Fruit fly (Drosophila melanogaster) whole organism, adult: ENCODE measurements around the gene CG34028.

Experiments
- CG11617 ChIP-seq: fragments of 200-800 bp; sonication (Bioruptor generic); optimal IDR thresholded peaks from 2 replicates; lab custom pipeline; 2017; ENCODE audit warnings: mild to moderate bottlenecking, missing biosample characterization, missing genetic modification reagents, missing genetic modification characterization
- CG12768 ChIP-seq: fragments of 200-800 bp; sonication (Bioruptor generic); optimal IDR thresholded peaks from 2 replicates; lab custom pipeline; 2017; ENCODE audit warnings: missing biosample characterization, missing genetic modification characterization, mild to moderate bottlenecking, moderate library complexity, missing genetic modification reagents
- CG14711 ChIP-seq: fragments of 200-800 bp; sonication (Bioruptor generic); optimal IDR thresholded peaks from 2 replicates; lab custom pipeline; 2018; ENCODE audit warnings: missing biosample characterization, mild to moderate bottlenecking, missing genetic modification characterization, moderate library complexity
- CG1620 ChIP-seq: fragments of 200-800 bp; sonication (Bioruptor generic); optimal IDR thresholded peaks from 2 replicates; lab custom pipeline; 2016; ENCODE audit warnings: missing biosample characterization, missing genetic modification characterization
- CG33017 ChIP-seq: fragments of 200-800 bp; sonication (Bioruptor generic); optimal IDR thresholded peaks from 2 replicates; lab custom pipeline; 2018; ENCODE audit warnings: missing biosample characterization, mild to moderate bottlenecking, missing genetic modification characterization, moderate library complexity
- CG5204 ChIP-seq: fragments of 200-800 bp; sonication (Bioruptor generic); optimal IDR thresholded peaks from 2 replicates; lab custom pipeline; 2016; ENCODE audit warnings: missing biosample characterization, missing genetic modification characterization
- CG7045 ChIP-seq: fragments of 200-800 bp; sonication (Bioruptor generic); optimal IDR thresholded peaks from 2 replicates; lab custom pipeline; 2017; ENCODE audit warnings: missing biosample characterization, mild to moderate bottlenecking, missing genetic modification characterization
- CG7101 ChIP-seq: fragments of 200-800 bp; sonication (Bioruptor generic); optimal IDR thresholded peaks from 2 replicates; lab custom pipeline; 2018; ENCODE audit warnings: missing biosample characterization, mild to moderate bottlenecking, missing genetic modification characterization, moderate library complexity
- Clk ChIP-seq: fragments of 200-800 bp; sonication (Bioruptor generic); optimal IDR thresholded peaks from 2 replicates; lab custom pipeline; 2017; ENCODE audit warnings: missing biosample characterization, missing genetic modification characterization
- Crg-1 ChIP-seq: fragments of 200-800 bp; sonication (Bioruptor generic); optimal IDR thresholded peaks from 2 replicates; lab custom pipeline; 2016; ENCODE audit warnings: missing biosample characterization, missing genetic modification characterization
- Hr96 ChIP-seq: fragments of 200-800 bp; sonication (Bioruptor generic); optimal IDR thresholded peaks from 2 replicates; lab custom pipeline; 2016; ENCODE audit warnings: missing biosample characterization, missing genetic modification characterization
- Mnt ChIP-seq: fragments of 200-800 bp; sonication (Bioruptor generic); optimal IDR thresholded peaks from 2 replicates; lab custom pipeline; 2016; ENCODE audit warnings: missing biosample characterization, mild to moderate bottlenecking, missing genetic modification characterization
- bab1 ChIP-seq: fragments of 200-800 bp; sonication (Bioruptor generic); optimal IDR thresholded peaks from 3 replicates; lab custom pipeline; 2019; ENCODE audit warnings: missing biosample characterization, mild to moderate bottlenecking, missing genetic modification characterization, moderate library complexity
- cic ChIP-seq: fragments of 200-800 bp; sonication (Bioruptor generic); optimal IDR thresholded peaks from 2 replicates; lab custom pipeline; 2017; ENCODE audit warnings: missing biosample characterization, mild to moderate bottlenecking, missing genetic modification characterization, moderate library complexity
- cnc ChIP-seq, 2 experiments: fragments of >200 bp; optimal IDR thresholded peaks; 2 replicates each; lab custom pipeline; 2017
- kay ChIP-seq: fragments of 200-800 bp; sonication (Bioruptor generic); peaks from one replicate; lab custom pipeline; 2016; ENCODE audit warnings: missing biosample characterization, missing genetic modification characterization, borderline replicate concordance
- ovo ChIP-seq: fragments of 200-800 bp; sonication (Bioruptor generic); optimal IDR thresholded peaks from 2 replicates; lab custom pipeline; 2016; ENCODE audit warnings: missing biosample characterization, missing genetic modification characterization
- pad ChIP-seq: fragments of 200-800 bp; sonication (Bioruptor generic); optimal IDR thresholded peaks from 3 replicates; lab custom pipeline; 2017; ENCODE audit warnings: missing biosample characterization, missing genetic modification characterization, mild to moderate bottlenecking, moderate library complexity, missing genetic modification reagents
- tj ChIP-seq: fragments of 200-800 bp; sonication (Bioruptor generic); optimal IDR thresholded peaks from 3 replicates; lab custom pipeline; 2017; ENCODE audit warnings: missing biosample characterization, mild to moderate bottlenecking, missing genetic modification characterization, moderate library complexity
- toe ChIP-seq: fragments of 200-800 bp; sonication (Bioruptor generic); optimal IDR thresholded peaks from 2 replicates; lab custom pipeline; 2016; ENCODE audit warnings: missing biosample characterization, missing genetic modification characterization

Gene CG34028

dm6 chrX:9474115-9474514 lies 37.2 kb upstream of the CG34028 start:
- no peak for TF ChIP-seq CG12768 (GFP tag; lab: Kevin White, UChicago)
- no peak for TF ChIP-seq cnc (optimal IDR thresholded peaks at IDR 0.05; lab: Kevin White, UChicago)
- TF ChIP-seq CG1620 (GFP tag; lab: Kevin White, UChicago): no peak
- TF ChIP-seq tj (GFP tag; lab: Kevin White, UChicago): no peak
- TF ChIP-seq toe (GFP tag; lab: Kevin White, UChicago): no peak
- no peak for TF ChIP-seq kay (GFP tag; lab: Kevin White, UChicago)
- no peak for TF ChIP-seq CG5204 (GFP tag; lab: Kevin White, UChicago)
- no peak for TF ChIP-seq CG11617 (GFP tag; lab: Kevin White, UChicago)
- no peak for TF ChIP-seq Mnt (GFP tag; lab: Kevin White, UChicago)
- no peak for TF ChIP-seq CG7101
- TF ChIP-seq CG14711 (tag; lab: Kevin White, UChicago): no peak
- no peak for TF ChIP-seq pad (GFP tag; lab: Kevin White, UChicago)
- no peak for TF ChIP-seq CG33017 (tag; lab: Kevin White, UChicago)
- no peak for TF ChIP-seq bab1 (GFP tag; lab: Kevin White, UChicago)
- no peak for TF ChIP-seq Clk (GFP tag; lab: Kevin White, UChicago)
- TF ChIP-seq ovo (GFP tag; lab: Kevin White, UChicago): no peak

dm6 chrX:9476908-9477307 lies 34.4 kb upstream of the CG34028 start:
- TF ChIP-seq Crg-1: no peak
- no peak for TF ChIP-seq CG7101
- TF ChIP-seq tj (GFP tag; lab: Kevin White, UChicago): peak; percentile 95
- no peak for TF ChIP-seq Mnt (GFP tag; lab: Kevin White, UChicago)

dm6 chrX:9478756-9479155 lies 32.6 kb upstream of the CG34028 start:
- TF ChIP-seq CG1620 (GFP tag; lab: Kevin White, UChicago) (no peak), cic (GFP tag; lab: Kevin White, UChicago) (no peak), CG33017 (tag; lab: Kevin White, UChicago) (no peak), toe (GFP tag; lab: Kevin White, UChicago) (no peak), tj (GFP tag; lab: Kevin White, UChicago) (no peak), CG12768 (GFP tag; lab: Kevin White, UChicago) (no peak), Clk (GFP tag; lab: Kevin White, UChicago) (no peak), Mnt (GFP tag; lab: Kevin White, UChicago) (no peak), kay (GFP tag; lab: Kevin White, UChicago) (no peak), CG5204 (GFP tag; lab: Kevin White, UChicago) (no peak), CG7045 (GFP tag; lab: Kevin White, UChicago) (no peak), CG11617 (GFP tag; lab: Kevin White, UChicago) (no peak), Crg-1 (no peak), ovo (GFP tag; lab: Kevin White, UChicago) (no peak), pad (GFP tag; lab: Kevin White, UChicago) (no peak), Hr96 (GFP tag; lab: Kevin White, UChicago) (no peak), bab1 (GFP tag; lab: Kevin White, UChicago) (no peak), CG14711 (tag; lab: Kevin White, UChicago) (no peak)

- TF ChIP-seq CG11617 (GFP tag; lab: Kevin White, UChicago): no peak
- no peak for TF ChIP-seq ovo (GFP tag; lab: Kevin White, UChicago)
- no peak for TF ChIP-seq CG12768 (GFP tag; lab: Kevin White, UChicago)
- no peak for TF ChIP-seq Mnt (GFP tag; lab: Kevin White, UChicago)
- no peak for TF ChIP-seq CG7045 (GFP tag; lab: Kevin White, UChicago)
- no peak for TF ChIP-seq cic (GFP tag; lab: Kevin White, UChicago)
- TF ChIP-seq CG14711 (tag; lab: Kevin White, UChicago): no peak
Measured at dm6 chrX:9483613-9484012, 27.7 kb upstream of the CG34028 start.

dm6 chrX:9485175-9485574 lies 26.1 kb upstream of the CG34028 start:
- TF ChIP-seq ovo (GFP tag; lab: Kevin White, UChicago) (no peak), cnc (optimal IDR thresholded peaks at IDR 0.05; lab: Kevin White, UChicago) (no peak), bab1 (GFP tag; lab: Kevin White, UChicago) (no peak), CG5204 (GFP tag; lab: Kevin White, UChicago) (no peak), Clk (GFP tag; lab: Kevin White, UChicago) (no peak)

dm6 chrX:9485899-9486298 lies 25.4 kb upstream of the CG34028 start:
- no peak for TF ChIP-seq cic (GFP tag; lab: Kevin White, UChicago)
- no peak for TF ChIP-seq CG5204 (GFP tag; lab: Kevin White, UChicago)
- no peak for TF ChIP-seq CG1620 (GFP tag; lab: Kevin White, UChicago)
- no peak for TF ChIP-seq Hr96 (GFP tag; lab: Kevin White, UChicago)
- no peak for TF ChIP-seq ovo (GFP tag; lab: Kevin White, UChicago)
- no peak for TF ChIP-seq CG7101
- TF ChIP-seq bab1 (GFP tag; lab: Kevin White, UChicago): no peak

dm6 chrX:9486802-9487201 lies 24.5 kb upstream of the CG34028 start:
- no peak for TF ChIP-seq tj (GFP tag; lab: Kevin White, UChicago)
- TF ChIP-seq CG5204 (GFP tag; lab: Kevin White, UChicago): no peak
- TF ChIP-seq CG1620 (GFP tag; lab: Kevin White, UChicago): no peak
- no peak for TF ChIP-seq CG14711 (tag; lab: Kevin White, UChicago)
- TF ChIP-seq toe (GFP tag; lab: Kevin White, UChicago): no peak
